Worm (Caenorhabditis elegans) whole organism, early embryonic: Measurements from ENCODE around the gene F54F2.6.
A peak's percentile ranks its signal among the peaks of the same experiment; 100 is the strongest.

Experiments
- B0310.2 ChIP-seq: sonication (generic microtip); optimal IDR thresholded peaks from 2 replicates; lab custom pipeline; 2016; ENCODE audit warnings: mild to moderate bottlenecking, missing genetic modification characterization, missing compliant biosample characterization
- F13C5.2 ChIP-seq: sonication (generic microtip); optimal IDR thresholded peaks from 2 replicates; lab custom pipeline; 2017; ENCODE audit warnings: mild to moderate bottlenecking, missing genetic modification characterization, inconsistent platforms, missing compliant biosample characterization
- aly-1 ChIP-seq: sonication (generic microtip); optimal IDR thresholded peaks from 2 replicates; lab custom pipeline; 2016; ENCODE audit warnings: missing genetic modification characterization, missing compliant biosample characterization
- ama-1 ChIP-seq: fragments of 150-350 bp; optimal IDR thresholded peaks from 2 replicates; lab custom pipeline; 2014
- ceh-13 ChIP-seq: fragments of 200-800 bp; sonication (Bioruptor generic); optimal IDR thresholded peaks from 2 replicates; lab custom pipeline; 2018; ENCODE audit warnings: mild to moderate bottlenecking, missing genetic modification characterization, missing compliant biosample characterization
- ceh-36 ChIP-seq: sonication (generic microtip); optimal IDR thresholded peaks from 2 replicates; lab custom pipeline; 2016; ENCODE audit warnings: missing genetic modification characterization, inconsistent platforms, missing compliant biosample characterization
- ets-7 ChIP-seq: sonication (generic microtip); optimal IDR thresholded peaks from 2 replicates; lab custom pipeline; 2016; ENCODE audit warnings: missing genotype, missing genetic modification characterization, missing compliant biosample characterization
- flt-1 ChIP-seq: fragments of 200-800 bp; sonication (Bioruptor generic); IDR thresholded peaks from 2 replicates; pipeline ENCODE4 v1.3.6; 2022; ENCODE audit warnings: missing genetic modification characterization, missing compliant biosample characterization
- hmbx-1 ChIP-seq: sonication (generic microtip); optimal IDR thresholded peaks from 2 replicates; lab custom pipeline; 2016; ENCODE audit warnings: mild to moderate bottlenecking, missing genetic modification characterization, missing compliant biosample characterization
- hmg-4 ChIP-seq: fragments of 200-800 bp; sonication (Bioruptor generic); optimal IDR thresholded peaks from 2 replicates; lab custom pipeline; 2018; ENCODE audit warnings: mild to moderate bottlenecking, missing genetic modification characterization, missing compliant biosample characterization
- hnd-1 ChIP-seq: sonication (generic microtip); optimal IDR thresholded peaks from 2 replicates; lab custom pipeline; 2016; ENCODE audit warnings: missing genetic modification characterization, missing compliant biosample characterization
- pes-1 ChIP-seq: fragments of 200-800 bp; sonication (Bioruptor generic); IDR thresholded peaks from 2 replicates; pipeline ENCODE4 v1.3.6; 2022; ENCODE audit warnings: missing genetic modification reagents, missing genetic modification characterization, missing compliant biosample characterization
- scrt-1 ChIP-seq: fragments of 200-800 bp; sonication (Bioruptor generic); IDR thresholded peaks from 2 replicates; pipeline ENCODE4 v1.3.6; 2022; ENCODE audit warnings: missing genetic modification characterization, missing compliant biosample characterization
- sea-1 ChIP-seq: fragments of 200-800 bp; sonication (Bioruptor generic); conservative IDR thresholded peaks from 2 replicates; pipeline ENCODE4 v1.3.6; 2022; ENCODE audit warnings: missing genetic modification characterization, missing compliant biosample characterization
- tbx-11 ChIP-seq: fragments of 200-800 bp; sonication (Bioruptor generic); IDR thresholded peaks from 2 replicates; pipeline ENCODE4 v1.3.6; 2022; ENCODE audit warnings: missing genetic modification characterization, missing compliant biosample characterization
- tbx-37 ChIP-seq: fragments of 200-800 bp; sonication (Bioruptor generic); conservative IDR thresholded peaks from 2 replicates; pipeline ENCODE4 v1.3.6; 2022; ENCODE audit warnings: missing genetic modification reagents, missing genetic modification characterization, missing compliant biosample characterization
- tra-4 ChIP-seq: sonication (generic microtip); optimal IDR thresholded peaks from 2 replicates; lab custom pipeline; 2017; ENCODE audit warnings: missing genetic modification characterization, missing compliant biosample characterization

Gene F54F2.6

DNA sequence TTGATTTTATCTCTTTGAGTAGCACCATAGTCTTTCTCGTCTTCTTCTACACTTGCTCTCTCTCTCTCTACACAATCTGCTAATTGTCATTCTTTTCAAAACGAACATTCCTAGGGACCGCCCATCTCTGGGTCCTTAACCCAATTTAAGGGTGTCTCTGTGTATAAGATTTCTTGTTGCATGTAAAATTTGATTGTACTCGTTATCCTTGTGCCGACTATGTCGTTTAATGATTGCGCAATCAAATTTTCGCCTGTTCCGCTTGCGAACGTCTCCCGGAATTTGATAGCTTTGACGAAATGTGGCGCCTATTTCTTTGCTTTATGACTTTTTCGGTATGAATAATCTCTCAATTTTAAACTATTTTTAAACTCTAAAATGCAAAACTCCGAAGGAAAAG, 10.6 kb upstream of the F54F2.6 start:
- no peak for TF ChIP-seq aly-1
- TF ChIP-seq ceh-13 (GFP tag; lab: Kevin White, UChicago) = no peak
- no peak for TF ChIP-seq sea-1 (GFP tag; lab: Robert Waterston, UW)
- TF ChIP-seq hnd-1 = no peak
- no peak for TF ChIP-seq tbx-37
- TF ChIP-seq scrt-1 (GFP tag; lab: Robert Waterston, UW) = no peak
- no peak for TF ChIP-seq hmg-4 (GFP tag; lab: Kevin White, UChicago)
- TF ChIP-seq B0310.2 (tag; lab: Kevin White, UChicago) = no peak
- TF ChIP-seq F13C5.2 (tag; lab: Kevin White, UChicago) = no peak

DNA sequence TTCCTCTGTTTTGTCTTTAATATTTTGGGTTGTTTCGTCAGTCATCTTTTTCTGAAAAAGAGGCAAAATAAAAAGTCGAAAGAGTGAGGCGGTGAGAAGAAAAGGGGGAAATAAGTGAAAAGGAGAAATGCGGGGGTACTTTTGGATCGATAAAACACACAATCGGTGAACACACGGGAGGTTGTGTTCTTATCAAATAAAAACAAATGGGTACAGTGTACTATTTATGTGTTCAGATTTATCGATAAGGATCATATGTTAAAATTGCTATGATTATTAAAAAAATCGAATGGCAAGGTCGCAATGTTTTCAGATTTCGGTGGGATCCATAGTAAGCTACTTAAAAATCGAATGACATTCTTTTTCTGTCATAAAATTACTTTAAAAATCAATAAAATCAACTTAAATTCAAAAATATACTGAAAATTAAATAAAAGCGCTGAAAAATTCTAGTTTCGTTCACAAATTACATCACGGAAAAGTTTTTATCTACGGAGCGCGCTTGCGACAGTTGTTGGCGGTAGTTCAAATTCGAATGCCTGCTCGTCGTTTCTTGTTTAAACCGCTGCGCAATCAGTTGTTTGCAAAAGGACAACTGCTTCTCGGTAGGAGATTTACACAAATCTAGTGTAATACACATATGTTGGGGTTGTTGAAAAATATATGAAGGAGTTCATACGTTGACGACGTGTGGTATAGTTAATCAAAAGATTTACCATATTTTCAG, 8.9 kb upstream of the F54F2.6 start, which contains the start of gene prx-19:
Gene prx-19 (minus strand): TSS at position 51 of the 727 bp plus-strand sequence.
- TF ChIP-seq pes-1 (GFP tag; lab: Robert Waterston, UW) (no peak), F13C5.2 (tag; lab: Kevin White, UChicago) (no peak), hmbx-1 (no peak), tbx-37 (no peak), sea-1 (GFP tag; lab: Robert Waterston, UW) (no peak), ets-7 (tag; lab: Kevin White, UChicago) (no peak), aly-1 (no peak), hnd-1 (no peak), tbx-11 (GFP tag; lab: Robert Waterston, UW) (no peak)

DNA sequence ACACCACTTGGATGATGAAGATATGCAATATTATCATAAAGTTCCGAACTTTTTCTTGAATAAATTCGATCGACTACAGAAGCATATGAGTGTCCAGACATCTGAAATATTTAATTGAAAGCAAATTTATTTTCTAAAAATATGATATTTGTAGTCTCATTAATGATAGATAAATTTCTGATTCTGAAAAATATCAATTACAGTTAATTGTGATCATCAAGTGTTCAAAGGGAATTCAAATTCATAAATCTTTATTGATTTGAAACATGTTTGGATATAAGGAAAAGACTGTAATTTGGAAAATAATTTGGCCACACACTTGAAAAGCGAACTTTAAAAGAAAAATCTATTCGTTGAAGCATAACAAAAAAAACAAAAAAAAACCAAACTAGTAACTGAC, 6.7 kb upstream of the F54F2.6 start, which contains the start of gene F54F2.7:
Gene F54F2.7 (minus strand): TSS at position 101 of the 400 bp plus-strand sequence.
- TF ChIP-seq F13C5.2 (tag; lab: Kevin White, UChicago) (no peak), tbx-37 (no peak), sea-1 (GFP tag; lab: Robert Waterston, UW) (no peak), ets-7 (tag; lab: Kevin White, UChicago) (no peak), tbx-11 (GFP tag; lab: Robert Waterston, UW) (no peak), flt-1 (GFP tag; lab: Robert Waterston, UW) (no peak)

DNA sequence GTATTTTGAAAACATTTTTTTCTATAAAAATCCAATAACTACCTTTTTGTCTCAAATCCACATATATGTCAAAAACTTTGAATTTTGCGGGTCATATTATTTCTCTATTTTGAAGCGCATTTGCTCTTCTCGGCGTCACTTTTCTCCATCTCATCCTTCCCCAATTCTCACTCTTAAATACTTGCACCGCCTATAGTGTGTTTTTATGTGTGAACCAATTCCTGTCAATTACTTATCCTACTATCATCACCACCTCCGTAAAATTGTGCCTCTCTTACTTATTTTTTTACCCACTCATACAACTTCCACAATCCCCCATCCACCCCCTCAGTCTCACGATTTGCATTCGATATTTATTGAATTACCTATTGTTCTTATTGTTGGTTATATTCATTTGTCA, 5.3 kb upstream of the F54F2.6 start:
- TF ChIP-seq hnd-1 = no peak
- TF ChIP-seq flt-1 (GFP tag; lab: Robert Waterston, UW) = no peak

DNA sequence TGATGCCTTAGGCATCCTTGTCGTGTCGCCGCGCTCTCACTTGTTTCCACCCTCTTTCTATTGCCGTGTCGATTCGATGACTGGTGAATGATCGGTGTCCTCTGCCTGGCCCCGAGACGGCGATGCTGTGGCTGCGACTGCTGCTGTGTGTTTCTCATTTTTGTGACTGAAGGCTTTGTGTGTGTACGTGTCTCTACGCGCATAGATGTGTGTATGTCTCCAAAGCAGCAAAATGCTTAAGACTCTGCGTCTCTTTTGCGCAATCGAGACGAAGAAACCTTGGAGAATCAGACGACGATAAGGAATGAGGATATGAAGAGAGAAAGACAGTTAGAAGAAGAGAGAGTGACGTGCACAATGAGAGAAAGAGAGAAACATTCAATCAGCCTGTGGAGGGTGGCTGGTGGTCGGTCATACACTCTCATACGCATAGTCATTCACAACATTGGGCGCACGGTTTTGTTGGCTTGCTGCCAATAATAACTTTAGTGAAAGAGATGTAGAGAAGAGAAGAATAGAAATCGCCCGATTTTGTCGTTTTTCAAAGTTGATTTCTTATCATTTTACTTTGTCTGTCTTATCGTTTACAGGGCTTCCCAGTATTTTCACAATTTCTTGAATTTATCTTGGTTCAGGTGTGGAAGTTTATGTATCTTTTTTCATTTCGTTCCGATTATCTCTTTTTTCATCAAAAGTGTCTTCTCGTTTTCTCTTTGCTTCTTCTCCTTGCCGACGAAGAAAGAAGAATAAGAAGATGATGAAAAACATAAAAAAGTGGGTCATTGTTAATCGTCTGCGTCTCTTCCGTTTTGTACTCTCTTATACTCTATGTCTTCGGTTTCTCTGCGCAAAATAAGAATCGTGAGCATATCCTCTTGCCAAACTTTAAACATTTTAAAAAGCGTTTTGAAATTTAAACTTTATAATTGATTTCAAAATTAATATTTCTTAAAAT, 1.6 kb upstream of the F54F2.6 start:
- TF ChIP-seq scrt-1 (GFP tag; lab: Robert Waterston, UW) = 0 out of 2 replicates have a peak, but pooled peaks have one; percentile 15
- peak; percentile 51 for TF ChIP-seq flt-1 (GFP tag; lab: Robert Waterston, UW)
- peak; percentile 61 for TF ChIP-seq pes-1 (GFP tag; lab: Robert Waterston, UW)
- TF ChIP-seq tbx-11 (GFP tag; lab: Robert Waterston, UW) = no peak
- peak; percentile 85 for TF ChIP-seq hmg-4 (GFP tag; lab: Kevin White, UChicago)
- 0 out of 2 replicates have a peak, but pooled peaks have one; percentile 23 for TF ChIP-seq tbx-37
- no peak for TF ChIP-seq tra-4 (tag; lab: Kevin White, UChicago)
- TF ChIP-seq aly-1 = peak; percentile 56
- TF ChIP-seq ets-7 (tag; lab: Kevin White, UChicago) = no peak
- TF ChIP-seq F13C5.2 (tag; lab: Kevin White, UChicago) = no peak
- no peak for TF ChIP-seq hmbx-1
- no peak for TF ChIP-seq ceh-13 (GFP tag; lab: Kevin White, UChicago)
- no peak for TF ChIP-seq ceh-36 (tag; lab: Kevin White, UChicago)

DNA sequence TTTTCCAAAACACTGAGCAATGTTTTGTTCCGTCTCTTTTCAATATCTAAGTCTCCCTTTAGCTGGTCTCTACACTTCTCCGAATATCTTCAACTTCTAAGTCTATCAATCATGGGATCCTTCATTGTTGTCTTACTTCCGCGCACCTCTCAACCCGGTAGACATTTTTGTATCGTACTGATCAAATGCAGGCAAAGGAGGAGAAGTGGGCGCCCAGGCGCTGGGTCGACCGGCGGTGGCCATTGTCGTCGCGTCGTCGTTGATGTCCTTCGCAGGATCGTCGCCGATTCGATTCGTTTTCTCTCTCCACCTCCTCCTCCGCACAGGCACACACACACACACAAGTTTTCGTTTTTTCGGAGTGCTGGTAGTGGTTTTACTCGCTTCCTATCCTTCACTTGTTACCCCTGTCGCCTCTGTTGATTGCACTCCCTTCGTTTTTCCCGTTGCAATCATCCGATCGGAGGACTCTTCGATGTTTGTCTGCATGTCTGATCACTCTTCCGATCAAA, 907 bp upstream of the F54F2.6 start:
- TF ChIP-seq tbx-37 (no peak), hmbx-1 (no peak), sea-1 (GFP tag; lab: Robert Waterston, UW) (peak; percentile 29; the same call in 1 of the 2 replicates), tbx-11 (GFP tag; lab: Robert Waterston, UW) (0 out of 2 replicates have a peak, but pooled peaks have one; percentile 22), tra-4 (tag; lab: Kevin White, UChicago) (no peak)

DNA sequence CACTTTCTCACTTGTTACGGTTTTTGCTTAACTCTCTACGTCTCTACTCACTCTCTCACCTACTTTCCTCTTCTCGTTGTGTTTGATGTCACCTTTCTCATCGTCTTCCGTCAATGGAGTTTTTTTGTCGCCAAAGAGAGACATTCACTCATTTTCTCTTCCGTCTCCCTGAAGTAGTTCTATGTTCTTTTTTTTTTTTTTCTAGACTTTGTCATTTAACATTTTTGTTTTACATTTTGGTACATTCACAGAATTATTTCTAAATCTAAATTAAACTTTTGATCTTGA, 239 bp upstream of the F54F2.6 start:
- no peak for TF ChIP-seq tbx-11 (GFP tag; lab: Robert Waterston, UW)
- TF ChIP-seq tra-4 (tag; lab: Kevin White, UChicago) = no peak
- no peak for TF ChIP-seq ceh-36 (tag; lab: Kevin White, UChicago)
- TF ChIP-seq sea-1 (GFP tag; lab: Robert Waterston, UW) = no peak
- no peak for TF ChIP-seq ets-7 (tag; lab: Kevin White, UChicago)
- no peak for TF ChIP-seq B0310.2 (tag; lab: Kevin White, UChicago)
- TF ChIP-seq flt-1 (GFP tag; lab: Robert Waterston, UW) = no peak
- no peak for TF ChIP-seq hnd-1
- no peak for TF ChIP-seq F13C5.2 (tag; lab: Kevin White, UChicago)
- TF ChIP-seq hmg-4 (GFP tag; lab: Kevin White, UChicago) = no peak
- TF ChIP-seq tbx-37 = no peak
- no peak for TF ChIP-seq ceh-13 (GFP tag; lab: Kevin White, UChicago)
- TF ChIP-seq scrt-1 (GFP tag; lab: Robert Waterston, UW) = no peak
- TF ChIP-seq ama-1 (lab: Kevin White, UChicago) = no peak
